Worm (Caenorhabditis elegans): ENCODE data around the gene F01F1.2.

F01F1.2 gene

ce11 chrIII:5836816-5837215 is 41.5 kb upstream of the F01F1.2 start, which contains the start of gene W04D12.1:
Gene W04D12.1 (plus strand): TSS chrIII:5836926.
- TF ChIP-seq C34F6.9 (tag; optimal IDR thresholded peaks at IDR 0.05) (peak; percentile 18), mdl-1 (tag; optimal IDR thresholded peaks at IDR 0.05) (no peak), aly-2 (tag; optimal IDR thresholded peaks at IDR 0.05) (no peak), sma-9 (GFP tag; optimal IDR thresholded peaks at IDR 0.05) (peak; percentile 17), sma-9 (tag; optimal IDR thresholded peaks at IDR 0.05) (no peak), nhr-11 (tag; optimal IDR thresholded peaks at IDR 0.05) (no peak), mab-5 (tag; optimal IDR thresholded peaks at IDR 0.05) (no peak), crh-2 (tag; optimal IDR thresholded peaks at IDR 0.05) (no peak), sma-3 (GFP tag; optimal IDR thresholded peaks at IDR 0.05) (no peak), R02D3.7 (tag; optimal IDR thresholded peaks at IDR 0.05) (no peak), nhr-25 (tag; optimal IDR thresholded peaks at IDR 0.05) (peak; percentile 2), ama-1 (optimal IDR thresholded peaks at IDR 0.05) (peak; percentile 14), blmp-1 (tag; optimal IDR thresholded peaks at IDR 0.05; ENCODE audit: insufficient read depth) (peak; percentile 3), elt-1 (tag; optimal IDR thresholded peaks at IDR 0.05) (no peak), snpc-4 (tag; optimal IDR thresholded peaks at IDR 0.05) (no peak), gmeb-1 (tag; optimal IDR thresholded peaks at IDR 0.05) (peak; percentile 35), nhr-12 (tag; optimal IDR thresholded peaks at IDR 0.05) (no peak), nhr-6 (tag; optimal IDR thresholded peaks at IDR 0.05) (no peak), nhr-129 (tag; optimal IDR thresholded peaks at IDR 0.05) (no peak), egl-27 (tag; optimal IDR thresholded peaks at IDR 0.05) (peak; percentile 23), fos-1 (tag; optimal IDR thresholded peaks at IDR 0.05) (no peak)

- peak; percentile 92 for TF ChIP-seq crh-2 (tag; optimal IDR thresholded peaks at IDR 0.05)
- no peak for TF ChIP-seq Y55F3AM.14 (GFP tag; optimal IDR thresholded peaks at IDR 0.05)
- TF ChIP-seq ama-1 (optimal IDR thresholded peaks at IDR 0.05) = peak; percentile 73
- no peak for TF ChIP-seq zag-1 (tag; optimal IDR thresholded peaks at IDR 0.05)
- TF ChIP-seq blmp-1 (tag; optimal IDR thresholded peaks at IDR 0.05; ENCODE audit: insufficient read depth) = peak; percentile 36
- TF ChIP-seq mdl-1 (tag; optimal IDR thresholded peaks at IDR 0.05) = peak; percentile 60 to 72
- TF ChIP-seq sma-3 (GFP tag; optimal IDR thresholded peaks at IDR 0.05) = peak; percentile 71
- no peak for TF ChIP-seq lin-39 (tag; optimal IDR thresholded peaks at IDR 0.05)
- TF ChIP-seq ztf-1 (GFP tag; conservative IDR thresholded peaks at IDR 0.05) = no peak
- peak; percentile 54 for TF ChIP-seq nhr-25 (tag; optimal IDR thresholded peaks at IDR 0.05)
- peak; percentile 95 for TF ChIP-seq fos-1 (tag; optimal IDR thresholded peaks at IDR 0.05)
- peak; percentile 62 for TF ChIP-seq nhr-129 (tag; optimal IDR thresholded peaks at IDR 0.05)
- TF ChIP-seq nhr-21 (tag; optimal IDR thresholded peaks at IDR 0.05) = peak; percentile 73
- peak; percentile 24 for TF ChIP-seq ztf-4 (tag; optimal IDR thresholded peaks at IDR 0.05)
- TF ChIP-seq lsy-2 (tag; optimal IDR thresholded peaks at IDR 0.05) = peak in 1 of 2 experiments; percentile 58
- TF ChIP-seq gmeb-1 (tag; optimal IDR thresholded peaks at IDR 0.05) = peak; percentile 53
- TF ChIP-seq elt-3 (tag; optimal IDR thresholded peaks at IDR 0.05) = no peak
- peak; percentile 89 for TF ChIP-seq sma-9 (GFP tag; optimal IDR thresholded peaks at IDR 0.05)
- no peak for TF ChIP-seq sma-9 (tag; optimal IDR thresholded peaks at IDR 0.05)
- TF ChIP-seq elt-1 (tag; optimal IDR thresholded peaks at IDR 0.05) = peak; percentile 96
- TF ChIP-seq ceh-16 (tag; optimal IDR thresholded peaks at IDR 0.05) = peak; percentile 9
- no peak for TF ChIP-seq mbf-1 (tag; optimal IDR thresholded peaks at IDR 0.05)
- peak; percentile 69 for TF ChIP-seq F13H6.1 (tag; optimal IDR thresholded peaks at IDR 0.05)
- peak; percentile 72 for TF ChIP-seq egl-27 (tag; optimal IDR thresholded peaks at IDR 0.05)
These were observed 40.0 kb upstream of the F01F1.2 start for ce11 chrIII:5838159-5839046.

ce11 chrIII:5839147-5839546 is 39.2 kb upstream of the F01F1.2 start:
- TF ChIP-seq alr-1 (tag; optimal IDR thresholded peaks at IDR 0.05) = no peak
- peak in 1 of 2 experiments; percentile 32 for TF ChIP-seq lsy-2 (tag; optimal IDR thresholded peaks at IDR 0.05)
- TF ChIP-seq nhr-129 (tag; optimal IDR thresholded peaks at IDR 0.05) = peak; percentile 26
- TF ChIP-seq fos-1 (tag; optimal IDR thresholded peaks at IDR 0.05) = peak; percentile 41
- TF ChIP-seq crh-2 (tag; optimal IDR thresholded peaks at IDR 0.05) = peak; percentile 25
- TF ChIP-seq dmd-4 (tag; optimal IDR thresholded peaks at IDR 0.05) = no peak
- TF ChIP-seq skn-1 (tag; optimal IDR thresholded peaks at IDR 0.05) = peak; percentile 3
- peak; percentile 61 for TF ChIP-seq sma-9 (GFP tag; optimal IDR thresholded peaks at IDR 0.05)
- TF ChIP-seq sma-9 (tag; optimal IDR thresholded peaks at IDR 0.05) = no peak
- peak; percentile 49 for TF ChIP-seq blmp-1 (tag; optimal IDR thresholded peaks at IDR 0.05; ENCODE audit: insufficient read depth)
- TF ChIP-seq nhr-12 (tag; optimal IDR thresholded peaks at IDR 0.05) = no peak
- peak; percentile 46 for TF ChIP-seq gmeb-1 (tag; optimal IDR thresholded peaks at IDR 0.05)
- peak; percentile 59 for TF ChIP-seq egl-27 (tag; optimal IDR thresholded peaks at IDR 0.05)
